Fruit fly (Drosophila melanogaster) whole organism, embryonic: ENCODE data around the gene Abca3.

ENCODE experiments used
- ATbp ChIP-seq: fragments of 200-800 bp; sonication (Bioruptor generic); optimal IDR thresholded peaks from 2 replicates; lab custom pipeline; 2017; ENCODE audit warnings: missing biosample characterization, mild to moderate bottlenecking, missing genetic modification characterization, missing genetic modification reagents
- Antp ChIP-seq: fragments of 200-800 bp; sonication (Bioruptor generic); optimal IDR thresholded peaks from 3 replicates; lab custom pipeline; 2016; ENCODE audit warnings: missing biosample characterization, missing genetic modification characterization
- Atf-2 ChIP-seq: fragments of 200-800 bp; sonication (Bioruptor generic); optimal IDR thresholded peaks from 2 replicates; lab custom pipeline; 2016; ENCODE audit warnings: missing biosample characterization, missing genetic modification characterization
- CG10274 ChIP-seq: fragments of 200-800 bp; sonication (Bioruptor generic); optimal IDR thresholded peaks from 3 replicates; lab custom pipeline; 2017; ENCODE audit warnings: missing biosample characterization, mild to moderate bottlenecking, missing genetic modification characterization
- CG10654 ChIP-seq: fragments of 200-800 bp; sonication (Bioruptor generic); optimal IDR thresholded peaks from 2 replicates; lab custom pipeline; 2016; ENCODE audit warnings: missing biosample characterization, missing genetic modification characterization
- CG10959 ChIP-seq: fragments of 200-800 bp; sonication (Bioruptor generic); IDR thresholded peaks from 2 replicates; pipeline ENCODE4 v1.3.6; 2022; ENCODE audit warnings: missing biosample characterization, missing genetic modification characterization
- CG12104 ChIP-seq: fragments of 200-800 bp; sonication (Bioruptor generic); optimal IDR thresholded peaks from 3 replicates; lab custom pipeline; 2016; ENCODE audit warnings: missing biosample characterization, missing genetic modification characterization
- CG12942 ChIP-seq: fragments of 200-800 bp; sonication (Bioruptor generic); optimal IDR thresholded peaks from 3 replicates; lab custom pipeline; 2016; ENCODE audit warnings: missing biosample characterization, missing genetic modification characterization
- CG15514 ChIP-seq: fragments of 200-800 bp; sonication (Bioruptor generic); optimal IDR thresholded peaks from 3 replicates; lab custom pipeline; 2017; ENCODE audit warnings: missing biosample characterization, missing genetic modification characterization, mild to moderate bottlenecking, moderate library complexity, missing genetic modification reagents
- CG15601 ChIP-seq: fragments of 200-800 bp; sonication (Bioruptor generic); optimal IDR thresholded peaks from 3 replicates; lab custom pipeline; 2019; ENCODE audit warnings: missing biosample characterization, mild to moderate bottlenecking, missing genetic modification characterization, moderate library complexity
- CG1602 ChIP-seq: fragments of 200-800 bp; sonication (Bioruptor generic); optimal IDR thresholded peaks from 3 replicates; lab custom pipeline; 2016; ENCODE audit warnings: missing biosample characterization, missing genetic modification characterization
- CG16813 ChIP-seq: fragments of 200-800 bp; sonication (Bioruptor generic); IDR thresholded peaks from 3 replicates; pipeline ENCODE4 v1.3.6; 2022; ENCODE audit warnings: missing biosample characterization, missing genetic modification characterization; ENCODE audit not compliant: partially characterized antibody
- CG17385 ChIP-seq: fragments of 200-800 bp; sonication (Bioruptor generic); optimal IDR thresholded peaks from 3 replicates; lab custom pipeline; 2018; ENCODE audit warnings: missing biosample characterization, mild to moderate bottlenecking, missing genetic modification characterization
- CG1832 ChIP-seq: fragments of 200-800 bp; sonication (Bioruptor generic); optimal IDR thresholded peaks from 2 replicates; lab custom pipeline; 2017; ENCODE audit warnings: missing biosample characterization, mild to moderate bottlenecking, missing genetic modification characterization, inconsistent platforms
- CG18764 ChIP-seq: fragments of 200-800 bp; sonication (Bioruptor generic); optimal IDR thresholded peaks from 3 replicates; lab custom pipeline; 2016; ENCODE audit warnings: missing biosample characterization, missing genetic modification characterization
- CG2129 ChIP-seq: fragments of 200-800 bp; sonication (Bioruptor generic); IDR thresholded peaks from 2 replicates; pipeline ENCODE4 v1.3.6; 2022; ENCODE audit warnings: missing biosample characterization, missing genetic modification characterization; ENCODE audit not compliant: partially characterized antibody
- CG30020 ChIP-seq: fragments of 200-800 bp; optimal IDR thresholded peaks from 2 replicates; lab custom pipeline; 2019; ENCODE audit warnings: missing biosample characterization, mild to moderate bottlenecking, missing genetic modification characterization, moderate library complexity
- CG33213 ChIP-seq: fragments of 200-800 bp; sonication (Bioruptor generic); optimal IDR thresholded peaks from 3 replicates; lab custom pipeline; 2016; ENCODE audit warnings: missing biosample characterization, missing genetic modification characterization
- CG34224 ChIP-seq: fragments of 200-800 bp; sonication (Bioruptor generic); IDR thresholded peaks from 3 replicates; pipeline ENCODE4 v1.3.6; 2022; ENCODE audit warnings: missing biosample characterization, missing genetic modification characterization; ENCODE audit not compliant: partially characterized antibody
- CG43689 ChIP-seq: fragments of 200-800 bp; sonication (Bioruptor generic); IDR thresholded peaks from 2 replicates; pipeline ENCODE4 v1.3.6; 2022; ENCODE audit warnings: missing biosample characterization, missing genetic modification characterization
- CG4424 ChIP-seq: fragments of 200-800 bp; sonication (Bioruptor generic); optimal IDR thresholded peaks from 3 replicates; lab custom pipeline; 2016; ENCODE audit warnings: missing biosample characterization, missing genetic modification characterization
- CG4854 ChIP-seq: fragments of 200-800 bp; sonication (Bioruptor generic); optimal IDR thresholded peaks from 2 replicates; lab custom pipeline; 2016; ENCODE audit warnings: missing biosample characterization, missing genetic modification characterization, inconsistent platforms
- CG6683 ChIP-seq: fragments of 200-800 bp; sonication (Bioruptor generic); optimal IDR thresholded peaks from 2 replicates; lab custom pipeline; 2017; ENCODE audit warnings: missing biosample characterization, mild to moderate bottlenecking, missing genetic modification characterization, missing genetic modification reagents
- Doc3 ChIP-seq: fragments of 200-800 bp; sonication (Bioruptor generic); IDR thresholded peaks from 3 replicates; pipeline ENCODE4 v1.3.6; 2022; ENCODE audit warnings: missing biosample characterization, missing genetic modification characterization; ENCODE audit not compliant: partially characterized antibody
- Dref ChIP-seq: fragments of 200-800 bp; sonication (Bioruptor generic); IDR thresholded peaks from 2 replicates; pipeline ENCODE4 v1.3.6; 2022; ENCODE audit warnings: missing biosample characterization, missing genetic modification characterization
- E2f2 ChIP-seq: fragments of 200-800 bp; sonication (Bioruptor generic); IDR thresholded peaks from 2 replicates; pipeline ENCODE4 v1.3.6; 2022; ENCODE audit warnings: missing biosample characterization, missing genetic modification characterization
- Hey ChIP-seq: fragments of 200-800 bp; sonication (Bioruptor generic); optimal IDR thresholded peaks from 3 replicates; lab custom pipeline; 2018; ENCODE audit warnings: missing biosample characterization, mild to moderate bottlenecking, missing genetic modification characterization
- Jarid2 ChIP-seq: fragments of 200-800 bp; sonication (Bioruptor generic); optimal IDR thresholded peaks from 3 replicates; lab custom pipeline; 2017; ENCODE audit warnings: mild to moderate bottlenecking, missing biosample characterization, missing genetic modification reagents, missing genetic modification characterization
- Mad ChIP-seq: fragments of 200-800 bp; sonication (Bioruptor generic); optimal IDR thresholded peaks from 2 replicates; lab custom pipeline; 2016; ENCODE audit warnings: missing biosample characterization, missing genetic modification characterization
- Mrtf ChIP-seq: fragments of 200-800 bp; sonication (Bioruptor generic); IDR thresholded peaks from 3 replicates; pipeline ENCODE4 v1.3.6; 2022; ENCODE audit warnings: missing biosample characterization, missing genetic modification characterization
- Myb ChIP-seq: fragments of 200-800 bp; sonication (Bioruptor generic); optimal IDR thresholded peaks from 2 replicates; lab custom pipeline; 2016; ENCODE audit warnings: missing biosample characterization, missing genetic modification characterization
- Rx ChIP-seq: fragments of 200-800 bp; sonication (Bioruptor generic); IDR thresholded peaks from 2 replicates; pipeline ENCODE4 v1.3.6; 2022; ENCODE audit warnings: missing biosample characterization, missing genetic modification characterization
- Sox102F ChIP-seq: fragments of 200-800 bp; sonication (Bioruptor generic); optimal IDR thresholded peaks from 2 replicates; lab custom pipeline; 2018; ENCODE audit warnings: missing biosample characterization, mild to moderate bottlenecking, missing genetic modification characterization, moderate library complexity
- Trl ChIP-seq, 3 experiments: fragments of >200 bp in 2 of 3; fragments of 200-800 bp in 1 of 3; sonication (Bioruptor generic) in 1 of 3; optimal IDR thresholded peaks; 2 replicates in 1 of 3; 3 replicates in 2 of 3; lab custom pipeline; 2016 to 2017; ENCODE audit warnings: missing biosample characterization in 1 of 3, missing genetic modification characterization in 1 of 3
- Vsx1 ChIP-seq: fragments of 200-800 bp; sonication (Bioruptor generic); optimal IDR thresholded peaks from 2 replicates; lab custom pipeline; 2017; ENCODE audit warnings: missing biosample characterization, mild to moderate bottlenecking, missing genetic modification characterization, missing genetic modification reagents
- abd-A ChIP-seq: fragments of 200-800 bp; sonication (Bioruptor generic); optimal IDR thresholded peaks from 3 replicates; lab custom pipeline; 2019; ENCODE audit warnings: missing biosample characterization, mild to moderate bottlenecking, missing genetic modification characterization, moderate library complexity
- bigmax ChIP-seq: fragments of 200-800 bp; sonication (Bioruptor generic); optimal IDR thresholded peaks from 2 replicates; lab custom pipeline; 2018; ENCODE audit warnings: missing biosample characterization, mild to moderate bottlenecking, missing genetic modification characterization
- en ChIP-seq: fragments of 200-800 bp; sonication (Bioruptor generic); optimal IDR thresholded peaks from 2 replicates; lab custom pipeline; 2016; ENCODE audit warnings: missing biosample characterization, missing genetic modification characterization
- fd96Cb ChIP-seq: fragments of 200-800 bp; sonication (Bioruptor generic); optimal IDR thresholded peaks from 2 replicates; lab custom pipeline; 2018; ENCODE audit warnings: missing biosample characterization, mild to moderate bottlenecking, missing genetic modification characterization, moderate library complexity
- fu2 ChIP-seq: fragments of 200-800 bp; sonication (Bioruptor generic); optimal IDR thresholded peaks from 2 replicates; lab custom pipeline; 2016; ENCODE audit warnings: missing biosample characterization, missing genetic modification characterization
- grn ChIP-seq: fragments of 200-800 bp; sonication (Bioruptor generic); optimal IDR thresholded peaks from 3 replicates; lab custom pipeline; 2017; ENCODE audit warnings: missing biosample characterization, missing genetic modification characterization
- mld ChIP-seq: fragments of 200-800 bp; sonication (Bioruptor generic); IDR thresholded peaks from 3 replicates; pipeline ENCODE4 v1.3.6; 2022; ENCODE audit warnings: missing biosample characterization, missing genetic modification characterization; ENCODE audit not compliant: partially characterized antibody
- nom ChIP-seq: fragments of 200-800 bp; sonication (Bioruptor generic); optimal IDR thresholded peaks from 2 replicates; lab custom pipeline; 2017; ENCODE audit warnings: missing biosample characterization, missing genetic modification characterization, mild to moderate bottlenecking, moderate library complexity, missing genetic modification reagents
- pzg ChIP-seq: fragments of 200-800 bp; sonication (Bioruptor generic); optimal IDR thresholded peaks from 3 replicates; lab custom pipeline; 2018; ENCODE audit warnings: missing biosample characterization, mild to moderate bottlenecking, missing genetic modification characterization, moderate library complexity
- row ChIP-seq: fragments of 200-800 bp; sonication (Bioruptor generic); IDR thresholded peaks from 3 replicates; pipeline ENCODE4 v1.3.6; 2022; ENCODE audit warnings: missing biosample characterization, missing genetic modification characterization
- shn ChIP-seq: fragments of 200-800 bp; sonication (Bioruptor generic); optimal IDR thresholded peaks from 3 replicates; lab custom pipeline; 2016; ENCODE audit warnings: missing biosample characterization, missing genetic modification characterization
- slp2 ChIP-seq: fragments of 200-800 bp; sonication (Bioruptor generic); optimal IDR thresholded peaks from 2 replicates; lab custom pipeline; 2016; ENCODE audit warnings: missing biosample characterization, missing genetic modification characterization
- sna ChIP-seq: fragments of 200-800 bp; sonication (Bioruptor generic); IDR thresholded peaks from 2 replicates; pipeline ENCODE4 v1.3.6; 2022; ENCODE audit warnings: missing biosample characterization, missing genetic modification characterization; ENCODE audit not compliant: partially characterized antibody

Gene Abca3

DNA sequence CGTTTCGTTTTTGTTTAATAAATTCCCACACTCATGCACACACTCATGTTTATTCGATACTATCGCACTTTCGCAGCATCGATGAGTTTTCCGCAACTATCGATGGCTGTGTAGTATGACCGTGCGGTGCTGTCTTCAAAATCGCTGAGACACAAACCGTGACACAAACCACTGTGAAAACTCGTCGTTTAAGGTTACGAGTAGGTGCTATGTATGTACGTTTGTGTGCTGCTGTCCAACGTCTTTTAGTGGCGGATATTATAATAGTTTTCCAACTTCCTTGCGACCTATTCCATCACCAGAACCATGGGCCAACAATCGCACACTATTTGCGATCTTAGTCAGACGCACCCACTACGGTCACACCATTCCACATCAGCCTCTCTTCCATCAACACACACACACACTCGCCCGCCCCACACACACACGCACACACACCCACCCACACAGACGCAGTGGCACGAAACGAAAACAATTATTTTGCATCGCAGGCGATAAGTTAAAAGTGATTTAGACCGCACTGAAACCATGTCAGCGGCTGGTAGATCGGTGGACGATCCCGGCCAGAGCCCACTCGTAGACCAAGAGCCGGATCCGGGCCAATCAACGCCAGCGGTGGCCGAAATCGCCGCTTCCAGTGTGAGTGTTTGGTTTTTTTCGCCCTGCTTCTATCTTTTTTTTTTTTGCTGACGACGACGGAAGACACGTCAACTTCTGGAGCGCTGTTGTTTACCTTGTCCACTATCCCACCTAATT, 17.6 kb upstream of the Abca3 start, which contains the start of the genes Dd and CG1486 (continued):
- peak; percentile 78; the same call in 2 of the 3 replicates for TF ChIP-seq mld (GFP tag; lab: Robert Waterston, UW)
- no peak for TF ChIP-seq slp2
- TF ChIP-seq row (GFP tag; lab: Robert Waterston, UW) = peak; percentile 68
- no peak for TF ChIP-seq CG10274 (GFP tag; lab: Kevin White, UChicago)
- peak; percentile 69; the same call in 1 of the 2 replicates for TF ChIP-seq sna (GFP tag; lab: Robert Waterston, UW)
- TF ChIP-seq Doc3 (GFP tag; lab: Robert Waterston, UW) = peak; percentile 75
- TF ChIP-seq CG12104 (GFP tag; lab: Kevin White, UChicago) = peak; percentile 15
- TF ChIP-seq CG1602 (GFP tag; lab: Kevin White, UChicago) = no peak
- no peak for TF ChIP-seq fu2 (GFP tag; lab: Kevin White, UChicago)
- TF ChIP-seq CG16813 (GFP tag; lab: Robert Waterston, UW) = peak; percentile 92
- no peak for TF ChIP-seq CG12942 (GFP tag; lab: Kevin White, UChicago)
- TF ChIP-seq CG10654 (GFP tag; lab: Kevin White, UChicago) = no peak
- TF ChIP-seq CG1832 = no peak
- TF ChIP-seq nom = peak; percentile 21
- TF ChIP-seq CG4854 (GFP tag; lab: Kevin White, UChicago) = no peak
- no peak for TF ChIP-seq Jarid2 (GFP tag; lab: Kevin White, UChicago)
- no peak for TF ChIP-seq CG17385 (GFP tag; lab: Kevin White, UChicago)
- no peak for TF ChIP-seq CG15601 (tag; lab: Kevin White, UChicago)
- peak; percentile 76 for TF ChIP-seq CG2129
- peak; percentile 23 for TF ChIP-seq Myb (GFP tag; lab: Kevin White, UChicago)
- TF ChIP-seq CG18764 (GFP tag; lab: Kevin White, UChicago) = no peak
- TF ChIP-seq fd96Cb (tag; lab: Kevin White, UChicago) = no peak
- TF ChIP-seq CG43689 (GFP tag; lab: Robert Waterston, UW) = no peak
- peak; percentile 23; the same call in 1 of the 2 replicates for TF ChIP-seq E2f2 (GFP tag; lab: Robert Waterston, UW)
- TF ChIP-seq Dref = peak; percentile 74
- no peak for TF ChIP-seq Mrtf (GFP tag; lab: Robert Waterston, UW)
- TF ChIP-seq bigmax (GFP tag; lab: Kevin White, UChicago) = peak; percentile 66
- TF ChIP-seq pzg (GFP tag; lab: Kevin White, UChicago) = peak; percentile 93
- TF ChIP-seq grn (GFP tag; lab: Kevin White, UChicago) = no peak
- no peak for TF ChIP-seq en (GFP tag; lab: Kevin White, UChicago)
- no peak for TF ChIP-seq Hey (tag; lab: Kevin White, UChicago)
- TF ChIP-seq Atf-2 (GFP tag; lab: Kevin White, UChicago) = peak; percentile 3
- peak; percentile 74 for TF ChIP-seq CG34224
- TF ChIP-seq Trl (optimal IDR thresholded peaks at IDR 0.05; lab: Kevin White, UChicago) = peak in 1 of 2 experiments; percentile 39
- TF ChIP-seq Trl (GFP tag; optimal IDR thresholded peaks at IDR 0.05; lab: Kevin White, UChicago) = no peak
- no peak for TF ChIP-seq ATbp (GFP tag; lab: Kevin White, UChicago)
- TF ChIP-seq CG10959 (GFP tag; lab: Robert Waterston, UW) = no peak
- no peak for TF ChIP-seq Mad (GFP tag; lab: Kevin White, UChicago)
- TF ChIP-seq CG6683 (GFP tag; lab: Kevin White, UChicago) = no peak
- peak; percentile 44 for TF ChIP-seq CG33213 (GFP tag; lab: Kevin White, UChicago)
- peak; percentile 3 for TF ChIP-seq CG4424 (GFP tag; lab: Kevin White, UChicago)
- TF ChIP-seq Vsx1 = no peak
- TF ChIP-seq CG15514 = peak; percentile 63
- TF ChIP-seq abd-A (tag; lab: Kevin White, UChicago) = no peak
- peak; percentile 6 for TF ChIP-seq Antp (GFP tag; lab: Kevin White, UChicago)
- no peak for TF ChIP-seq shn
- TF ChIP-seq Sox102F (GFP tag; lab: Kevin White, UChicago) = no peak
- TF ChIP-seq Rx (GFP tag; lab: Robert Waterston, UW) = no peak
- peak; percentile 42 for TF ChIP-seq CG30020 (tag; lab: Kevin White, UChicago)
